Worm (Caenorhabditis elegans) whole organism, L4/young adult: ENCODE measurements around the gene kbp-1.

Experiments used
- W03F9.2 ChIP-seq: fragments of 150-350 bp; optimal IDR thresholded peaks from 2 replicates; lab custom pipeline; 2014; ENCODE audit warnings: missing biosample characterization, missing genetic modification characterization
- him-1 ChIP-seq: sonication (generic microtip); optimal IDR thresholded peaks from 2 replicates; lab custom pipeline; 2016; ENCODE audit warnings: missing genotype, missing genetic modification reagents, missing genetic modification characterization, missing compliant biosample characterization

DNA sequence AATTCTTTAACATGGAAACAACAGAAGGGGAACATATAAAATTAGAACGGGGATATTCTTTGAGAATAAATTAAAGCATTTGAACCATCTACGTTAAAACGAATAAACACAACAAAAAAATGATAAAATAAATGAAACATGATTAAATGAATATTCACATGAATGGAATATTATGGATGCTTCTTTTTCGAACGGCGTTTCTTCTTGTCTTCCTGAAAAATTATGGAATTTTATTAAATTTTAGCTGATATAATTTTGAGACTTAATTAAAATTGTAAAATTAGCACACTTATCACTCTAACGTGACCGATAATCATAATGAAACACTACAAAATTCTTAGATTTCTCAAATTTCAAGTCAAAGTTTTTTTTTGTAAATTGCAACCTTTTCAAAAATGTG is 31.2 kb downstream of the kbp-1 start:
- no peak for TF ChIP-seq him-1
- TF ChIP-seq W03F9.2 = no peak
